Worm (Caenorhabditis elegans): ENCODE data around the gene srbc-10.
"Not testable (repeated sequence)": the region's sequence is repeated elsewhere in the genome, so short reads cannot be mapped to it uniquely, and the experiment has no call there.

srbc-10 gene

DNA sequence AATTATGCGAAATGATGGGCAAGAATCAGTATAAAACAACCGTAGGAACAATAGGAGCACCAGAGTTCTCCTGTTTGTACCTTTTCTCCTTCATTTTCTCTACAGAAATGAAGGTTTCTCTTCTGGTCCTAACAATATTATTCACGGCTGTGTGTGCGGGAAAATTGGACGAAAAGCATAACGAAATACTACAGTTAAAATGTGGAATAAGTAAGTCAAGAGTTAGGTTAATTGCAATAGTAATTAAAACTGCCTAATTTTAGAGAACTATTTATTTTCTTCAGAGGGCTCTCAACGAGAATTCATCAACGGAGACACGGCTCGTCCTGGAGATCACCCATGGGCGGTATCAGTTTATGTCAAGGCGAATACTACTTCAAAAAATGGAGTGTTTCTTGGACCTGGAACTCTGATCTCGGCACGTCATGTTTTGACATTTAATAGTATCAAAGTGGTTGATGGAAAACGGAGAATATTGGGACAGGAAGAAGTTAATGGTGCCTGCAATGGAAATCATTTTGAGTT is 43.5 kb downstream of the srbc-10 start, which contains the start of gene try-12:
try-12 (plus strand) TSS at position 51 of the 525 bp plus-strand sequence.
- TF ChIP-seq ztf-4 (tag; optimal IDR thresholded peaks at IDR 0.05) = no peak
- no peak for TF ChIP-seq zag-1 (tag; optimal IDR thresholded peaks at IDR 0.05)
- TF ChIP-seq lin-11 (tag; optimal IDR thresholded peaks at IDR 0.05) = no peak
- TF ChIP-seq ama-1 (optimal IDR thresholded peaks at IDR 0.05) = no peak
- no peak for TF ChIP-seq nhr-21 (tag; optimal IDR thresholded peaks at IDR 0.05)
- no peak for TF ChIP-seq sma-3 (GFP tag; optimal IDR thresholded peaks at IDR 0.05)
- TF ChIP-seq R02D3.7 (tag; optimal IDR thresholded peaks at IDR 0.05) = no peak
- TF ChIP-seq ceh-16 (tag; optimal IDR thresholded peaks at IDR 0.05) = no peak
- TF ChIP-seq ztf-11 (tag; optimal IDR thresholded peaks at IDR 0.05) = no peak

ce11 chrV:7446965-7447364 is 45.9 kb downstream of the srbc-10 start, which contains the start of gene F25E5.5:
F25E5.5 (plus strand) TSS chrV:7447265.
- TF ChIP-seq sem-4 (tag; optimal IDR thresholded peaks at IDR 0.05) = no peak
- TF ChIP-seq ztf-1 (GFP tag; conservative IDR thresholded peaks at IDR 0.05) = no peak
- TF ChIP-seq zag-1 (tag; optimal IDR thresholded peaks at IDR 0.05) = no peak
- TF ChIP-seq ztf-4 (tag; optimal IDR thresholded peaks at IDR 0.05) = no peak
- TF ChIP-seq lin-39 (tag; optimal IDR thresholded peaks at IDR 0.05) = no peak
- TF ChIP-seq ceh-16 (tag; optimal IDR thresholded peaks at IDR 0.05) = no peak
- no peak for TF ChIP-seq nhr-10 (tag; optimal IDR thresholded peaks at IDR 0.05)
- no peak for TF ChIP-seq C34F6.9 (tag; optimal IDR thresholded peaks at IDR 0.05)
- TF ChIP-seq nhr-77 (tag; optimal IDR thresholded peaks at IDR 0.05) = no peak
- no peak for TF ChIP-seq gmeb-1 (tag; optimal IDR thresholded peaks at IDR 0.05)
- TF ChIP-seq nhr-237 (tag; optimal IDR thresholded peaks at IDR 0.05) = no peak
- TF ChIP-seq F13H6.1 (tag; optimal IDR thresholded peaks at IDR 0.05) = no peak
- TF ChIP-seq mab-5 (tag; optimal IDR thresholded peaks at IDR 0.05) = no peak
- TF ChIP-seq egl-27 (tag; optimal IDR thresholded peaks at IDR 0.05) = no peak
- TF ChIP-seq sma-3 (GFP tag; optimal IDR thresholded peaks at IDR 0.05) = no peak
- no peak for TF ChIP-seq blmp-1 (tag; optimal IDR thresholded peaks at IDR 0.05; ENCODE audit: insufficient read depth)
- no peak for TF ChIP-seq lin-11 (tag; optimal IDR thresholded peaks at IDR 0.05)
- TF ChIP-seq mdl-1 (tag; optimal IDR thresholded peaks at IDR 0.05) = no peak
- no peak for TF ChIP-seq snpc-4 (tag; optimal IDR thresholded peaks at IDR 0.05)

ce11 chrV:7444331-7444730 is 48.5 kb downstream of the srbc-10 start, which contains the start of gene nhr-141:
nhr-141 (plus strand) TSS chrV:7444661.
- not testable (repeated sequence) for TF ChIP-seq ceh-16, elt-1, zag-1 (tag; optimal IDR thresholded peaks at IDR 0.05)
